Worm (Caenorhabditis elegans): ENCODE results near the gene F37C12.10.

The F37C12.10 gene

DNA sequence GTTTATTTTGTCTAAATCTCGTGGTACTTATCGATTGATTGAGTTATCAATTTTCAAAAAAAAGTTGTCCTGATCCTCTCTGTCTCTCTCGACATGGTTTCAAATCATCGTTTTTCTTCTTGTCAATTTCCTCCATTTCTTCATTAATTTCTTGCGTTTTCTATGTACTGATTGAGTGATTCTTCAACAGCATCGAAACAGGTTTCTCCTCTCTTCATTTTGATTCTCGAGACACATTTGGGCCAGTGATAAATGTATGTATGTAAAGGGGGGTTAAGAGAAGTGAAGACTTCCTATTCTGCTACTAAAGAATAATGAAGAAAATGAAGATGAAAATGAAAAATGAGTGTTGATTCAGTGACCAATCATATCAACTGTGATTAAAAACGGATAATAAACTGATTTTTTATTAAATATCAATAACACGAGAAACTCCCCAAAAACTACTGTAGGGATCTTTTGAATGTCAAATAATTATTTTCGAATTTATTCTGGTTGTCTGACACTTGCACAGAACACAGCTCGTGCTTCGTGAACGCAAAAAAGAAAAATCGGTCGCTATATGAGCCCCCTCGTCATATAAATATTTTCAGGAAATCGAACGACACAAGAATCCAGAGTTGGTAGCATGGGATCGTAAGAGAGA, 15.1 kb upstream of the F37C12.10 start:
- peak; percentile 49 for TF ChIP-seq ceh-28 (tag; optimal IDR thresholded peaks at IDR 0.05)
- peak in 1 of 3 experiments; percentile 44 for TF ChIP-seq elt-3 (tag; optimal IDR thresholded peaks at IDR 0.05)
- TF ChIP-seq lsy-12 (tag; optimal IDR thresholded peaks at IDR 0.05): peak; percentile 5
- no peak for TF ChIP-seq zag-1 (tag; optimal IDR thresholded peaks at IDR 0.05)
- TF ChIP-seq nhr-23 (tag; optimal IDR thresholded peaks at IDR 0.05): peak; percentile 68
- peak; percentile 58 for TF ChIP-seq nhr-25 (tag; optimal IDR thresholded peaks at IDR 0.05)

DNA sequence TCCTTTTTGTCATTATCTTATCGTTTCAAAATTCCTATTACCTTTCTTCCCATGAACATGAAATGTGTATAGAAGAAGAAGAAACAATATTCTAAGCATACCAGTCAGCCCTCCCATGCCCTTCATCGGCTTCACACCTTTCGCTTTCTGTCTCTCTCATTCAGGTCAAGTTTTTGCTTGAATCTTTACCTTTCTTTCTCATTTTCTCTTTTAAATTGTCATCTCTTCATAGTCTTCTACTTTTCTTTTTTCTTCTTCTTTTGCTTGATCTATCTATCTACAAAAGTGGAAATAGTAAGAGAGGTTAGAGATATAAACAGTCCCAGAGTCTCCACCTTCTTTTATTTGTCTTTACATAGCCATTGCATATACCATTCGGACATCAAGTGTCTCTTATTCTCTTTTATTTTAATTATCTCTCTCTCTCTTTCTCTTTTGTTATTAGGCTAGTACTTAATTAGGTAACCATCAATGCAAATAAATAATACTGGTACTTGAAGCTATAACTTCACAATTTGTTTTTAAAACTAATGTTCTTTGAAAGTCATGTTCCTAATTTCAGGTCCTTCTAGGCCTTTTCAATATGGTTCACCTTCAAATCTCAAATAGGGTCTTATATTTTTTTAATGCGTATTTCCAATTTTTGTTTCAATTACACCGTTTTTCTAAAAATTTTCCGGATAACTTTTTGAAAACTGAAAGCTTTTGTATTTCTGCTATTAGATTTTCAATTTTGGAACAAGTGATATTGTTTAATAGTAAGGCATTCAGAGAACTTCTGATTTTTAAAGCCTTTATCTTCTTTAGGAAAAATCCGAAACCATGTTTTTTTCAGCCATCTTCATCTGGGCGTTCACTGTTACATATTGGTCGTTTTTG, 13.4 kb upstream of the F37C12.10 start, which contains the start of gene dpy-31:
TSS of gene dpy-31 (plus strand) at position 829 of the 879 bp plus-strand sequence.
- TF ChIP-seq nhr-43 (tag; optimal IDR thresholded peaks at IDR 0.05; ENCODE audit: poor library complexity, severe bottlenecking): peak; percentile 62
- peak; percentile 80 for TF ChIP-seq nhr-25 (tag; optimal IDR thresholded peaks at IDR 0.05)
- TF ChIP-seq nhr-77 (tag; optimal IDR thresholded peaks at IDR 0.05): no peak
- TF ChIP-seq elt-3 (tag; optimal IDR thresholded peaks at IDR 0.05): peak in 1 of 3 experiments; percentile 47
- peak; percentile 89 for TF ChIP-seq nhr-23 (tag; optimal IDR thresholded peaks at IDR 0.05)

DNA sequence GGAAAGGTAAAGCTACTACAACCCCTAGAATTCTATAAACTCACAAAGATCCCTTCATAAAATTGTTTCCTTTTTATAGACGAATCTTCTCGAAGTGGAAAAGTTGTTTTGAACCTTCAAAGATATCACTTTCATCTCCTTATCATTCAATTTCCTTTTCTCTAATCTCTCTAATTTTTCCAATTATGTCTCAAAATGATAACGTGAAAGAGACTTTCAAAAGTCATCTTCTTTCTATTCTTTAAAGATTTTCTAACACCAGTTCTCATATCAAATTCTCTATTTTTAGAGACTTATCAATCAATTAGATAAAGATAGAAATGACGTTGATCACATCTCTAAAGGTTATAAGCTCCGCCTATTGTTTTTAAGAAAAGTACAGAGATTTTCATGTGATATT, 11.3 kb upstream of the F37C12.10 start:
- TF ChIP-seq ceh-16 (tag; optimal IDR thresholded peaks at IDR 0.05): no peak
- TF ChIP-seq nhr-12 (tag; optimal IDR thresholded peaks at IDR 0.05): no peak
- TF ChIP-seq fkh-2 (tag; optimal IDR thresholded peaks at IDR 0.05): no peak
- no peak for TF ChIP-seq lsy-12 (tag; optimal IDR thresholded peaks at IDR 0.05)
- peak; percentile 32 for TF ChIP-seq nhr-43 (tag; optimal IDR thresholded peaks at IDR 0.05; ENCODE audit: poor library complexity, severe bottlenecking)
- peak; percentile 5 for TF ChIP-seq nhr-25 (tag; optimal IDR thresholded peaks at IDR 0.05)
- no peak for TF ChIP-seq egl-27 (tag; optimal IDR thresholded peaks at IDR 0.05)
- TF ChIP-seq nhr-23 (tag; optimal IDR thresholded peaks at IDR 0.05): peak; percentile 47
- no peak for TF ChIP-seq lin-39 (tag; optimal IDR thresholded peaks at IDR 0.05)

DNA sequence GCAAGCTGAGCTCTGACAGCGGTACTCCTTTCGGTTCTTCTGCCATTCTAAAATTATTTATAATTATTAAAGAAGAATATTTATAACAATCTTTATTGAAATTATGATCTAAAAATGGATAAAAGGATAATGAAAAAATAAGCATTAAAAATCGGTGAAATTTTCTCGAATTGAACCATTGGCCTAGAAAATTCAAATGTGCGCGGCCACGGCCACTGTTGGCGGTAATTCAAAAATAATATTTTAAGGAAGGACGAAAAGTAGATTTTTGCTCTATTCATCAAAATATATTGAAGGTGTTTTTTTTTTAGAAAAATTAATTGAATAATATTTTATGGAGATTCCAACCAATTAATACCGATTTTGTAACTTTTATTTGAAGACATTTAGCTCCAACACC, 10.7 kb upstream of the F37C12.10 start, which contains the start of gene pfd-5:
TSS of gene pfd-5 (minus strand) at position 47 of the 400 bp plus-strand sequence.
- TF ChIP-seq ama-1 (optimal IDR thresholded peaks at IDR 0.05) (no peak), pha-4 (tag; optimal IDR thresholded peaks at IDR 0.05) (peak; percentile 76), fkh-2 (tag; optimal IDR thresholded peaks at IDR 0.05) (no peak), pqm-1 (tag; optimal IDR thresholded peaks at IDR 0.05) (no peak), jun-1 (tag; optimal IDR thresholded peaks at IDR 0.05) (no peak), nhr-25 (tag; optimal IDR thresholded peaks at IDR 0.05) (peak; percentile 15), nhr-43 (tag; optimal IDR thresholded peaks at IDR 0.05; ENCODE audit: poor library complexity, severe bottlenecking) (peak; percentile 84), ZK546.5 (tag; optimal IDR thresholded peaks at IDR 0.05) (no peak), elt-3 (tag; optimal IDR thresholded peaks at IDR 0.05) (no peak), nhr-23 (tag; optimal IDR thresholded peaks at IDR 0.05) (peak; percentile 45), lin-15B (tag; optimal IDR thresholded peaks at IDR 0.05) (peak; percentile 61), nfya-1 (tag; optimal IDR thresholded peaks at IDR 0.05; ENCODE audit: insufficient read depth) (peak; percentile 64), egl-5 (tag; optimal IDR thresholded peaks at IDR 0.05) (peak; percentile 3), lsy-12 (tag; optimal IDR thresholded peaks at IDR 0.05) (peak; percentile 7)

DNA sequence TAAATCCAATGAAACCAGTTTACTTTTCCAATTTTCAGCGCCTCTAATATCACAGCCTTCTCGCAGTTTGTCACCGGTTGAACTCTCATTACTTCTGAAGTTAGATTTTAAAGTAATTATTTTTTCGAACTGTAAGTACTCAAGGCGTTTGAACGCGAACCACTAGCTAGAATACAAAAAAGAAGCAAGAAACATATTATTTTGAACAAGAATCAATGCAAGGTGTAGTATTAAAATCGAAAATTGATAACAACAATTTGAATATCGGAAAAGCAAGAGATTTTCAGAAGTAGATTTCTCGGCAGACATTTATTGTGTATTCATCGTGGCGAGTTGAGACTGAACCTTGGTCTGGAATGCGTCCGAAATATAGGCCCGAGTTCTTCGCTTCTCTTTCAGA, 9.8 kb upstream of the F37C12.10 start, which contains the start of gene exos-9:
TSS of gene exos-9 (minus strand) at position 101 of the 400 bp plus-strand sequence.
- no peak for TF ChIP-seq pha-4 (tag; optimal IDR thresholded peaks at IDR 0.05)
- no peak for TF ChIP-seq snpc-4 (tag; optimal IDR thresholded peaks at IDR 0.05)
- no peak for TF ChIP-seq nhr-11 (tag; optimal IDR thresholded peaks at IDR 0.05)
- TF ChIP-seq ama-1 (optimal IDR thresholded peaks at IDR 0.05): no peak
- no peak for TF ChIP-seq fkh-2 (tag; optimal IDR thresholded peaks at IDR 0.05)
- TF ChIP-seq skn-1 (tag; optimal IDR thresholded peaks at IDR 0.05): no peak
- no peak for TF ChIP-seq sea-2 (GFP tag; optimal IDR thresholded peaks at IDR 0.05)
- no peak for TF ChIP-seq elt-2 (tag; optimal IDR thresholded peaks at IDR 0.05)
- no peak for TF ChIP-seq nhr-25 (tag; optimal IDR thresholded peaks at IDR 0.05)
- TF ChIP-seq ceh-9 (tag; optimal IDR thresholded peaks at IDR 0.05): no peak
- TF ChIP-seq elt-3 (tag; optimal IDR thresholded peaks at IDR 0.05): no peak
- no peak for TF ChIP-seq lin-39 (tag; optimal IDR thresholded peaks at IDR 0.05)
- TF ChIP-seq nhr-76 (tag; optimal IDR thresholded peaks at IDR 0.05): no peak
- no peak for TF ChIP-seq daf-12 (tag; optimal IDR thresholded peaks at IDR 0.05)
- no peak for TF ChIP-seq ztf-11 (tag; optimal IDR thresholded peaks at IDR 0.05)
- TF ChIP-seq eor-1 (tag; optimal IDR thresholded peaks at IDR 0.05): no peak

Data from whole organism, L3 larva.